Worm (Caenorhabditis elegans) whole organism, early embryonic: Measurements from ENCODE around the gene sup-26.

Source experiments
- B0310.2 ChIP-seq: sonication (generic microtip); optimal IDR thresholded peaks from 2 replicates; lab custom pipeline; 2016; ENCODE audit warnings: mild to moderate bottlenecking, missing genetic modification characterization, missing compliant biosample characterization
- F13C5.2 ChIP-seq: sonication (generic microtip); optimal IDR thresholded peaks from 2 replicates; lab custom pipeline; 2017; ENCODE audit warnings: mild to moderate bottlenecking, missing genetic modification characterization, inconsistent platforms, missing compliant biosample characterization
- aly-1 ChIP-seq: sonication (generic microtip); optimal IDR thresholded peaks from 2 replicates; lab custom pipeline; 2016; ENCODE audit warnings: missing genetic modification characterization, missing compliant biosample characterization
- ama-1 ChIP-seq: fragments of 150-350 bp; optimal IDR thresholded peaks from 2 replicates; lab custom pipeline; 2014
- ceh-13 ChIP-seq: fragments of 200-800 bp; sonication (Bioruptor generic); optimal IDR thresholded peaks from 2 replicates; lab custom pipeline; 2018; ENCODE audit warnings: mild to moderate bottlenecking, missing genetic modification characterization, missing compliant biosample characterization
- ceh-36 ChIP-seq: sonication (generic microtip); optimal IDR thresholded peaks from 2 replicates; lab custom pipeline; 2016; ENCODE audit warnings: missing genetic modification characterization, inconsistent platforms, missing compliant biosample characterization
- ets-7 ChIP-seq: sonication (generic microtip); optimal IDR thresholded peaks from 2 replicates; lab custom pipeline; 2016; ENCODE audit warnings: missing genotype, missing genetic modification characterization, missing compliant biosample characterization
- flt-1 ChIP-seq: fragments of 200-800 bp; sonication (Bioruptor generic); IDR thresholded peaks from 2 replicates; pipeline ENCODE4 v1.3.6; 2022; ENCODE audit warnings: missing genetic modification characterization, missing compliant biosample characterization
- hmbx-1 ChIP-seq: sonication (generic microtip); optimal IDR thresholded peaks from 2 replicates; lab custom pipeline; 2016; ENCODE audit warnings: mild to moderate bottlenecking, missing genetic modification characterization, missing compliant biosample characterization
- hmg-4 ChIP-seq: fragments of 200-800 bp; sonication (Bioruptor generic); optimal IDR thresholded peaks from 2 replicates; lab custom pipeline; 2018; ENCODE audit warnings: mild to moderate bottlenecking, missing genetic modification characterization, missing compliant biosample characterization
- hnd-1 ChIP-seq: sonication (generic microtip); optimal IDR thresholded peaks from 2 replicates; lab custom pipeline; 2016; ENCODE audit warnings: missing genetic modification characterization, missing compliant biosample characterization
- pes-1 ChIP-seq: fragments of 200-800 bp; sonication (Bioruptor generic); IDR thresholded peaks from 2 replicates; pipeline ENCODE4 v1.3.6; 2022; ENCODE audit warnings: missing genetic modification reagents, missing genetic modification characterization, missing compliant biosample characterization
- scrt-1 ChIP-seq: fragments of 200-800 bp; sonication (Bioruptor generic); IDR thresholded peaks from 2 replicates; pipeline ENCODE4 v1.3.6; 2022; ENCODE audit warnings: missing genetic modification characterization, missing compliant biosample characterization
- sea-1 ChIP-seq: fragments of 200-800 bp; sonication (Bioruptor generic); conservative IDR thresholded peaks from 2 replicates; pipeline ENCODE4 v1.3.6; 2022; ENCODE audit warnings: missing genetic modification characterization, missing compliant biosample characterization
- tbx-11 ChIP-seq: fragments of 200-800 bp; sonication (Bioruptor generic); IDR thresholded peaks from 2 replicates; pipeline ENCODE4 v1.3.6; 2022; ENCODE audit warnings: missing genetic modification characterization, missing compliant biosample characterization
- tbx-37 ChIP-seq: fragments of 200-800 bp; sonication (Bioruptor generic); conservative IDR thresholded peaks from 2 replicates; pipeline ENCODE4 v1.3.6; 2022; ENCODE audit warnings: missing genetic modification reagents, missing genetic modification characterization, missing compliant biosample characterization
- tra-4 ChIP-seq: sonication (generic microtip); optimal IDR thresholded peaks from 2 replicates; lab custom pipeline; 2017; ENCODE audit warnings: missing genetic modification characterization, missing compliant biosample characterization

Gene sup-26

ce11 chrIII:4300989-4301498 is 21.0 kb upstream of the sup-26 start, which contains the start of gene R10E4.11:
TSS of gene R10E4.11 (minus strand) at chrIII:4301039.
- TF ChIP-seq sea-1 (GFP tag; lab: Robert Waterston, UW) (no peak), ets-7 (tag; lab: Kevin White, UChicago) (no peak)

- TF ChIP-seq ceh-13 (GFP tag; lab: Kevin White, UChicago) (no peak), tbx-11 (no peak), sea-1 (GFP tag; lab: Robert Waterston, UW) (no peak), tbx-37 (GFP tag; lab: Robert Waterston, UW) (no peak), hnd-1 (tag; lab: Kevin White, UChicago) (no peak), scrt-1 (GFP tag; lab: Robert Waterston, UW) (no peak), F13C5.2 (no peak), ceh-36 (tag; lab: Kevin White, UChicago) (no peak), ama-1 (lab: Kevin White, UChicago) (no peak), tra-4 (tag; lab: Kevin White, UChicago) (no peak), aly-1 (tag; lab: Kevin White, UChicago) (no peak), hmg-4 (no peak), hmbx-1 (tag; lab: Kevin White, UChicago) (no peak), pes-1 (GFP tag; lab: Robert Waterston, UW) (no peak), ets-7 (tag; lab: Kevin White, UChicago) (no peak), B0310.2 (tag; lab: Kevin White, UChicago) (no peak), flt-1 (GFP tag; lab: Robert Waterston, UW) (no peak)
Observed at ce11 chrIII:4294153-4294862, 14.3 kb upstream of the sup-26 start, which contains the start of the genes nth-1 and R10E4.7. TSS of gene nth-1 (minus strand) at chrIII:4294253. TSS of gene R10E4.7 (plus strand) at chrIII:4294812.

ce11 chrIII:4293108-4293507 is 13.1 kb upstream of the sup-26 start, which contains the start of gene R10E4.6:
TSS of gene R10E4.6 (plus strand) at chrIII:4293408.
- TF ChIP-seq tra-4 (tag; lab: Kevin White, UChicago), result no peak
- no peak for TF ChIP-seq flt-1 (GFP tag; lab: Robert Waterston, UW)
- no peak for TF ChIP-seq sea-1 (GFP tag; lab: Robert Waterston, UW)
- no peak for TF ChIP-seq ceh-13 (GFP tag; lab: Kevin White, UChicago)
- no peak for TF ChIP-seq tbx-37 (GFP tag; lab: Robert Waterston, UW)
- TF ChIP-seq aly-1 (tag; lab: Kevin White, UChicago), result no peak
- TF ChIP-seq hmbx-1 (tag; lab: Kevin White, UChicago), result no peak
- no peak for TF ChIP-seq B0310.2 (tag; lab: Kevin White, UChicago)
- no peak for TF ChIP-seq hmg-4
- no peak for TF ChIP-seq pes-1 (GFP tag; lab: Robert Waterston, UW)
- TF ChIP-seq ets-7 (tag; lab: Kevin White, UChicago), result no peak
- TF ChIP-seq ama-1 (lab: Kevin White, UChicago), result no peak
- no peak for TF ChIP-seq F13C5.2
- no peak for TF ChIP-seq tbx-11
- no peak for TF ChIP-seq ceh-36 (tag; lab: Kevin White, UChicago)

- no peak for TF ChIP-seq F13C5.2
- TF ChIP-seq hmg-4, result no peak
- no peak for TF ChIP-seq B0310.2 (tag; lab: Kevin White, UChicago)
- no peak for TF ChIP-seq pes-1 (GFP tag; lab: Robert Waterston, UW)
- no peak for TF ChIP-seq tbx-37 (GFP tag; lab: Robert Waterston, UW)
- no peak for TF ChIP-seq hmbx-1 (tag; lab: Kevin White, UChicago)
- no peak for TF ChIP-seq aly-1 (tag; lab: Kevin White, UChicago)
- no peak for TF ChIP-seq ceh-36 (tag; lab: Kevin White, UChicago)
- no peak for TF ChIP-seq ceh-13 (GFP tag; lab: Kevin White, UChicago)
- no peak for TF ChIP-seq flt-1 (GFP tag; lab: Robert Waterston, UW)
- no peak for TF ChIP-seq ama-1 (lab: Kevin White, UChicago)
Observed at ce11 chrIII:4291216-4291691, 11.2 kb upstream of the sup-26 start, which contains the start of gene mcm-5. TSS of gene mcm-5 (minus strand) at chrIII:4291266.

- TF ChIP-seq hmbx-1 (tag; lab: Kevin White, UChicago) (no peak), pes-1 (GFP tag; lab: Robert Waterston, UW) (no peak), aly-1 (tag; lab: Kevin White, UChicago) (no peak), scrt-1 (GFP tag; lab: Robert Waterston, UW) (no peak), tbx-37 (GFP tag; lab: Robert Waterston, UW) (no peak), hmg-4 (no peak), hnd-1 (tag; lab: Kevin White, UChicago) (no peak)
Observed at ce11 chrIII:4289952-4290351, 9.9 kb upstream of the sup-26 start.

- TF ChIP-seq flt-1 (GFP tag; lab: Robert Waterston, UW), result no peak
- TF ChIP-seq tra-4 (tag; lab: Kevin White, UChicago), result no peak
- no peak for TF ChIP-seq ama-1 (lab: Kevin White, UChicago)
- no peak for TF ChIP-seq ceh-13 (GFP tag; lab: Kevin White, UChicago)
- TF ChIP-seq hmg-4, result no peak
- no peak for TF ChIP-seq B0310.2 (tag; lab: Kevin White, UChicago)
- no peak for TF ChIP-seq F13C5.2
Observed at ce11 chrIII:4287379-4287778, 7.4 kb upstream of the sup-26 start, which contains the start of gene R10E4.3. TSS of gene R10E4.3 (minus strand) at chrIII:4287479.

ce11 chrIII:4284732-4285165 is 4.7 kb upstream of the sup-26 start:
- TF ChIP-seq ceh-13 (GFP tag; lab: Kevin White, UChicago) (no peak), F13C5.2 (no peak), B0310.2 (tag; lab: Kevin White, UChicago) (no peak), tra-4 (tag; lab: Kevin White, UChicago) (no peak), ama-1 (lab: Kevin White, UChicago) (no peak), flt-1 (GFP tag; lab: Robert Waterston, UW) (no peak), hmg-4 (no peak), ceh-36 (tag; lab: Kevin White, UChicago) (no peak), tbx-11 (no peak), sea-1 (GFP tag; lab: Robert Waterston, UW) (no peak), pes-1 (GFP tag; lab: Robert Waterston, UW) (no peak), aly-1 (tag; lab: Kevin White, UChicago) (no peak), hmbx-1 (tag; lab: Kevin White, UChicago) (no peak), tbx-37 (GFP tag; lab: Robert Waterston, UW) (no peak)
